Worm (Caenorhabditis elegans) whole organism, L2 larva: ENCODE measurements around the gene F49E12.12.

Experiments used
- C34F6.9 ChIP-seq: fragments of 150-350 bp; optimal IDR thresholded peaks from 2 replicates; lab custom pipeline; 2014; ENCODE audit warnings: missing biosample characterization, missing genetic modification characterization
- F13H6.1 ChIP-seq: sonication (generic microtip); optimal IDR thresholded peaks from 2 replicates; lab custom pipeline; 2016; ENCODE audit warnings: missing genetic modification characterization, missing compliant biosample characterization
- R02D3.7 ChIP-seq: fragments of 150-350 bp; optimal IDR thresholded peaks from 2 replicates; lab custom pipeline; 2014; ENCODE audit warnings: missing biosample characterization, missing genetic modification characterization
- ZK546.5 ChIP-seq: sonication (generic microtip); optimal IDR thresholded peaks from 2 replicates; lab custom pipeline; 2017; ENCODE audit warnings: missing biosample characterization, missing genetic modification characterization
- aly-2 ChIP-seq: fragments of 150-350 bp; optimal IDR thresholded peaks from 2 replicates; lab custom pipeline; 2014; ENCODE audit warnings: missing biosample characterization, missing genetic modification characterization
- ama-1 ChIP-seq: fragments of 150-350 bp; optimal IDR thresholded peaks from 2 replicates; lab custom pipeline; 2018; ENCODE audit warnings: inconsistent platforms
- blmp-1 ChIP-seq: sonication (generic microtip); optimal IDR thresholded peaks from 2 replicates; lab custom pipeline; 2017; ENCODE audit warnings: missing genetic modification characterization, mild to moderate bottlenecking, missing compliant biosample characterization, antibody characterized with exemption, moderate library complexity; ENCODE audit not compliant: insufficient read depth
- ceh-82 ChIP-seq: fragments of 150-350 bp; optimal IDR thresholded peaks from 2 replicates; lab custom pipeline; 2014; ENCODE audit warnings: missing biosample characterization, missing genetic modification characterization
- crh-2 ChIP-seq: sonication (generic microtip); optimal IDR thresholded peaks from 2 replicates; lab custom pipeline; 2017; ENCODE audit warnings: missing biosample characterization, missing genetic modification characterization
- dmd-4 ChIP-seq: sonication (generic microtip); optimal IDR thresholded peaks from 2 replicates; lab custom pipeline; 2017; ENCODE audit warnings: missing biosample characterization, missing genetic modification characterization
- elt-1 ChIP-seq: fragments of 150-350 bp; optimal IDR thresholded peaks from 2 replicates; lab custom pipeline; 2014; ENCODE audit warnings: missing biosample characterization, missing genetic modification characterization
- elt-3 ChIP-seq: sonication (generic microtip); optimal IDR thresholded peaks from 2 replicates; lab custom pipeline; 2017; ENCODE audit warnings: missing biosample characterization, missing genetic modification characterization
- fos-1 ChIP-seq: fragments of 150-350 bp; optimal IDR thresholded peaks from 2 replicates; lab custom pipeline; 2014; ENCODE audit warnings: missing biosample characterization, missing genetic modification characterization
- lin-11 ChIP-seq: fragments of 150-350 bp; sonication (generic microtip); optimal IDR thresholded peaks from 2 replicates; lab custom pipeline; 2014; ENCODE audit warnings: missing biosample characterization, missing genetic modification characterization, inconsistent platforms, mixed read lengths
- lin-39 ChIP-seq: fragments of 150-350 bp; optimal IDR thresholded peaks from 2 replicates; lab custom pipeline; 2014; ENCODE audit warnings: missing biosample characterization, missing genetic modification reagents, missing genetic modification characterization
- mab-5 ChIP-seq: fragments of 150-350 bp; optimal IDR thresholded peaks from 2 replicates; lab custom pipeline; 2014; ENCODE audit warnings: missing biosample characterization, missing genetic modification characterization
- mdl-1 ChIP-seq, 2 experiments: fragments of 150-350 bp in 1 of 2; sonication (generic microtip) in 1 of 2; optimal IDR thresholded peaks; 2 replicates each; lab custom pipeline; 2017; ENCODE audit warnings: missing biosample characterization in 2 of 2, missing genetic modification characterization in 2 of 2
- nhr-12 ChIP-seq: fragments of 150-350 bp; optimal IDR thresholded peaks from 2 replicates; lab custom pipeline; 2014; ENCODE audit warnings: missing biosample characterization, missing genetic modification characterization
- nhr-21 ChIP-seq: fragments of 150-350 bp; optimal IDR thresholded peaks from 2 replicates; lab custom pipeline; 2014; ENCODE audit warnings: missing biosample characterization, missing genetic modification characterization
- nhr-23 ChIP-seq: fragments of 150-350 bp; optimal IDR thresholded peaks from 2 replicates; lab custom pipeline; 2014; ENCODE audit warnings: missing biosample characterization, missing genetic modification reagents, missing genetic modification characterization
- nhr-25 ChIP-seq: fragments of 150-350 bp; sonication (generic microtip); optimal IDR thresholded peaks from 3 replicates; lab custom pipeline; 2014; ENCODE audit warnings: missing biosample characterization, missing genetic modification characterization
- nhr-6 ChIP-seq: fragments of 150-350 bp; optimal IDR thresholded peaks from 2 replicates; lab custom pipeline; 2014; ENCODE audit warnings: missing biosample characterization, missing genetic modification characterization
- sem-4 ChIP-seq: fragments of 150-350 bp; optimal IDR thresholded peaks from 2 replicates; lab custom pipeline; 2014; ENCODE audit warnings: missing biosample characterization, missing genetic modification reagents, missing genetic modification characterization
- skn-1 ChIP-seq: sonication (generic microtip); optimal IDR thresholded peaks from 2 replicates; lab custom pipeline; 2017; ENCODE audit warnings: missing biosample characterization, missing genetic modification characterization
- sma-9 ChIP-seq, 2 experiments: fragments of 150-350 bp in 1 of 2; sonication (generic microtip) in 1 of 2; optimal IDR thresholded peaks; 2 replicates each; lab custom pipeline; 2014 to 2016; ENCODE audit warnings: missing genetic modification characterization in 2 of 2, mild to moderate bottlenecking in 1 of 2, missing biosample characterization in 1 of 2, missing compliant biosample characterization in 1 of 2, missing genetic modification reagents in 1 of 2, moderate library complexity in 1 of 2
- snpc-4 ChIP-seq: fragments of 150-350 bp; optimal IDR thresholded peaks from 2 replicates; lab custom pipeline; 2014; ENCODE audit warnings: missing biosample characterization, missing genetic modification characterization
- unc-39 ChIP-seq: fragments of 150-350 bp; optimal IDR thresholded peaks from 2 replicates; lab custom pipeline; 2014; ENCODE audit warnings: missing biosample characterization, missing genetic modification characterization
- unc-55 ChIP-seq: fragments of 150-350 bp; sonication (generic microtip); optimal IDR thresholded peaks from 3 replicates; lab custom pipeline; 2014; ENCODE audit warnings: missing biosample characterization, missing genetic modification reagents, missing genetic modification characterization
- zag-1 ChIP-seq: fragments of 150-350 bp; optimal IDR thresholded peaks from 2 replicates; lab custom pipeline; 2014; ENCODE audit warnings: missing biosample characterization, missing genetic modification characterization
- ztf-1 ChIP-seq: fragments of 200-800 bp; sonication (Bioruptor generic); conservative IDR thresholded peaks from 2 replicates; pipeline ENCODE4 v1.3.6; 2022; ENCODE audit warnings: missing genetic modification characterization, missing compliant biosample characterization

Gene F49E12.12

ce11 chrII:8386897-8387296 is 5.6 kb downstream of the F49E12.12 start:
- TF ChIP-seq sma-9 (GFP tag; optimal IDR thresholded peaks at IDR 0.05; lab: Kevin White, UChicago) = peak; percentile 13
- TF ChIP-seq sma-9 (tag; optimal IDR thresholded peaks at IDR 0.05; lab: Kevin White, UChicago) = no peak
- no peak for TF ChIP-seq nhr-21 (tag; lab: Kevin White, UChicago)
- TF ChIP-seq fos-1 (tag; lab: Kevin White, UChicago) = peak; percentile 78
- TF ChIP-seq ceh-82 (tag; lab: Kevin White, UChicago) = no peak
- TF ChIP-seq aly-2 (tag; lab: Kevin White, UChicago) = no peak
- TF ChIP-seq, all 48 proteins: peak for 2

- TF ChIP-seq crh-2 (peak; percentile 23), mdl-1 (tag; optimal IDR thresholded peaks at IDR 0.05; lab: Kevin White, UChicago) (no peak), ZK546.5 (tag; lab: Kevin White, UChicago) (no peak), fos-1 (tag; lab: Kevin White, UChicago) (peak; percentile 91), nhr-12 (tag; lab: Kevin White, UChicago) (no peak), unc-55 (GFP tag; lab: Kevin White, UChicago) (no peak), nhr-25 (tag; lab: Kevin White, UChicago) (no peak), snpc-4 (tag; lab: Kevin White, UChicago) (no peak), blmp-1 (no peak), skn-1 (tag; lab: Kevin White, UChicago) (peak; percentile 22), sma-9 (GFP tag; optimal IDR thresholded peaks at IDR 0.05; lab: Kevin White, UChicago) (peak; percentile 69), sma-9 (tag; optimal IDR thresholded peaks at IDR 0.05; lab: Kevin White, UChicago) (no peak)
Observed at ce11 chrII:8388001-8388513, 6.8 kb downstream of the F49E12.12 start, which contains the start of gene drd-1. Gene drd-1 (plus strand): TSS chrII:8388051.

- TF ChIP-seq fos-1 (tag; lab: Kevin White, UChicago) = peak; percentile 54
- no peak for TF ChIP-seq zag-1
Observed at ce11 chrII:8390751-8391150, 9.5 kb downstream of the F49E12.12 start, which contains the start of gene F49E12.10. Gene F49E12.10 (plus strand): TSS chrII:8391051.

ce11 chrII:8392215-8392614 is 10.9 kb downstream of the F49E12.12 start:
- TF ChIP-seq fos-1 (tag; lab: Kevin White, UChicago) (peak; percentile 55), mab-5 (tag; lab: Kevin White, UChicago) (no peak)

- no peak for TF ChIP-seq lin-11 (tag; lab: Kevin White, UChicago)
- TF ChIP-seq aly-2 (tag; lab: Kevin White, UChicago) = no peak
- TF ChIP-seq ama-1 (lab: Kevin White, UChicago) = no peak
- no peak for TF ChIP-seq elt-1 (tag; lab: Kevin White, UChicago)
- TF ChIP-seq elt-3 = no peak
- TF ChIP-seq skn-1 (tag; lab: Kevin White, UChicago) = no peak
- TF ChIP-seq dmd-4 (tag; lab: Kevin White, UChicago) = no peak
- no peak for TF ChIP-seq nhr-23
- TF ChIP-seq snpc-4 (tag; lab: Kevin White, UChicago) = no peak
- no peak for TF ChIP-seq F13H6.1 (tag; lab: Kevin White, UChicago)
- TF ChIP-seq lin-39 (tag; lab: Kevin White, UChicago) = no peak
- no peak for TF ChIP-seq sem-4 (tag; lab: Kevin White, UChicago)
- no peak for TF ChIP-seq unc-39 (tag; lab: Kevin White, UChicago)
- TF ChIP-seq nhr-6 (tag; lab: Kevin White, UChicago) = no peak
- no peak for TF ChIP-seq C34F6.9
- no peak for TF ChIP-seq fos-1 (tag; lab: Kevin White, UChicago)
Observed at ce11 chrII:8394205-8394604, 12.9 kb downstream of the F49E12.12 start, which contains the start of gene F49E12.8. Gene F49E12.8 (minus strand): TSS chrII:8394305.

ce11 chrII:8396041-8396440 is 14.7 kb downstream of the F49E12.12 start, which contains the start of gene F49E12.7:
Gene F49E12.7 (minus strand): TSS chrII:8396141.
- TF ChIP-seq snpc-4 (tag; lab: Kevin White, UChicago) (no peak), R02D3.7 (no peak), ztf-1 (GFP tag; lab: Robert Waterston, UW) (no peak)
